Worm (Caenorhabditis elegans) whole organism, early embryonic: ENCODE measurements around the gene eppl-1.

ENCODE experiments used
- B0310.2 ChIP-seq: sonication (generic microtip); optimal IDR thresholded peaks from 2 replicates; lab custom pipeline; 2016; ENCODE audit warnings: mild to moderate bottlenecking, missing genetic modification characterization, missing compliant biosample characterization
- F13C5.2 ChIP-seq: sonication (generic microtip); optimal IDR thresholded peaks from 2 replicates; lab custom pipeline; 2017; ENCODE audit warnings: mild to moderate bottlenecking, missing genetic modification characterization, inconsistent platforms, missing compliant biosample characterization
- aly-1 ChIP-seq: sonication (generic microtip); optimal IDR thresholded peaks from 2 replicates; lab custom pipeline; 2016; ENCODE audit warnings: missing genetic modification characterization, missing compliant biosample characterization
- ama-1 ChIP-seq: fragments of 150-350 bp; optimal IDR thresholded peaks from 2 replicates; lab custom pipeline; 2014
- ceh-13 ChIP-seq: fragments of 200-800 bp; sonication (Bioruptor generic); optimal IDR thresholded peaks from 2 replicates; lab custom pipeline; 2018; ENCODE audit warnings: mild to moderate bottlenecking, missing genetic modification characterization, missing compliant biosample characterization
- ceh-36 ChIP-seq: sonication (generic microtip); optimal IDR thresholded peaks from 2 replicates; lab custom pipeline; 2016; ENCODE audit warnings: missing genetic modification characterization, inconsistent platforms, missing compliant biosample characterization
- ets-7 ChIP-seq: sonication (generic microtip); optimal IDR thresholded peaks from 2 replicates; lab custom pipeline; 2016; ENCODE audit warnings: missing genotype, missing genetic modification characterization, missing compliant biosample characterization
- flt-1 ChIP-seq: fragments of 200-800 bp; sonication (Bioruptor generic); IDR thresholded peaks from 2 replicates; pipeline ENCODE4 v1.3.6; 2022; ENCODE audit warnings: missing genetic modification characterization, missing compliant biosample characterization
- hmbx-1 ChIP-seq: sonication (generic microtip); optimal IDR thresholded peaks from 2 replicates; lab custom pipeline; 2016; ENCODE audit warnings: mild to moderate bottlenecking, missing genetic modification characterization, missing compliant biosample characterization
- hmg-4 ChIP-seq: fragments of 200-800 bp; sonication (Bioruptor generic); optimal IDR thresholded peaks from 2 replicates; lab custom pipeline; 2018; ENCODE audit warnings: mild to moderate bottlenecking, missing genetic modification characterization, missing compliant biosample characterization
- hnd-1 ChIP-seq: sonication (generic microtip); optimal IDR thresholded peaks from 2 replicates; lab custom pipeline; 2016; ENCODE audit warnings: missing genetic modification characterization, missing compliant biosample characterization
- pes-1 ChIP-seq: fragments of 200-800 bp; sonication (Bioruptor generic); IDR thresholded peaks from 2 replicates; pipeline ENCODE4 v1.3.6; 2022; ENCODE audit warnings: missing genetic modification reagents, missing genetic modification characterization, missing compliant biosample characterization
- scrt-1 ChIP-seq: fragments of 200-800 bp; sonication (Bioruptor generic); IDR thresholded peaks from 2 replicates; pipeline ENCODE4 v1.3.6; 2022; ENCODE audit warnings: missing genetic modification characterization, missing compliant biosample characterization
- sea-1 ChIP-seq: fragments of 200-800 bp; sonication (Bioruptor generic); conservative IDR thresholded peaks from 2 replicates; pipeline ENCODE4 v1.3.6; 2022; ENCODE audit warnings: missing genetic modification characterization, missing compliant biosample characterization
- tbx-11 ChIP-seq: fragments of 200-800 bp; sonication (Bioruptor generic); IDR thresholded peaks from 2 replicates; pipeline ENCODE4 v1.3.6; 2022; ENCODE audit warnings: missing genetic modification characterization, missing compliant biosample characterization
- tbx-37 ChIP-seq: fragments of 200-800 bp; sonication (Bioruptor generic); conservative IDR thresholded peaks from 2 replicates; pipeline ENCODE4 v1.3.6; 2022; ENCODE audit warnings: missing genetic modification reagents, missing genetic modification characterization, missing compliant biosample characterization
- tra-4 ChIP-seq: sonication (generic microtip); optimal IDR thresholded peaks from 2 replicates; lab custom pipeline; 2017; ENCODE audit warnings: missing genetic modification characterization, missing compliant biosample characterization

eppl-1 gene

ce11 chrIV:8481308-8481707 lies 29.7 kb upstream of the eppl-1 start, which contains the start of gene spp-8:
spp-8 (plus strand) TSS chrIV:8481664.
- TF ChIP-seq hmg-4 (GFP tag; lab: Kevin White, UChicago) = no peak
- no peak for TF ChIP-seq scrt-1 (GFP tag; lab: Robert Waterston, UW)
- no peak for TF ChIP-seq ceh-13 (GFP tag; lab: Kevin White, UChicago)
- no peak for TF ChIP-seq tbx-37 (GFP tag; lab: Robert Waterston, UW)
- no peak for TF ChIP-seq ceh-36 (tag; lab: Kevin White, UChicago)
- TF ChIP-seq ama-1 (lab: Kevin White, UChicago) = no peak
- TF ChIP-seq tra-4 (tag; lab: Kevin White, UChicago) = no peak
- TF ChIP-seq sea-1 (GFP tag; lab: Robert Waterston, UW) = no peak
- no peak for TF ChIP-seq F13C5.2 (tag; lab: Kevin White, UChicago)
- TF ChIP-seq ets-7 (tag; lab: Kevin White, UChicago) = no peak
- TF ChIP-seq pes-1 (GFP tag; lab: Robert Waterston, UW) = no peak
- no peak for TF ChIP-seq aly-1
- no peak for TF ChIP-seq hnd-1 (tag; lab: Kevin White, UChicago)
- no peak for TF ChIP-seq flt-1 (GFP tag; lab: Robert Waterston, UW)
- no peak for TF ChIP-seq hmbx-1
- TF ChIP-seq tbx-11 (GFP tag; lab: Robert Waterston, UW) = no peak
- TF ChIP-seq B0310.2 (tag; lab: Kevin White, UChicago) = no peak

ce11 chrIV:8479346-8479745 lies 27.8 kb upstream of the eppl-1 start, which contains the start of gene hlh-12:
hlh-12 (minus strand) TSS chrIV:8479446.
- no peak for TF ChIP-seq B0310.2 (tag; lab: Kevin White, UChicago)
- no peak for TF ChIP-seq scrt-1 (GFP tag; lab: Robert Waterston, UW)
- TF ChIP-seq hnd-1 (tag; lab: Kevin White, UChicago) = no peak
- TF ChIP-seq tbx-37 (GFP tag; lab: Robert Waterston, UW) = no peak
- TF ChIP-seq flt-1 (GFP tag; lab: Robert Waterston, UW) = no peak
- no peak for TF ChIP-seq tbx-11 (GFP tag; lab: Robert Waterston, UW)
- no peak for TF ChIP-seq tra-4 (tag; lab: Kevin White, UChicago)
- TF ChIP-seq hmbx-1 = no peak
- no peak for TF ChIP-seq F13C5.2 (tag; lab: Kevin White, UChicago)
- TF ChIP-seq aly-1 = no peak
- TF ChIP-seq ceh-13 (GFP tag; lab: Kevin White, UChicago) = no peak
- TF ChIP-seq pes-1 (GFP tag; lab: Robert Waterston, UW) = no peak
- TF ChIP-seq ceh-36 (tag; lab: Kevin White, UChicago) = no peak
- no peak for TF ChIP-seq ama-1 (lab: Kevin White, UChicago)
- no peak for TF ChIP-seq sea-1 (GFP tag; lab: Robert Waterston, UW)
- no peak for TF ChIP-seq hmg-4 (GFP tag; lab: Kevin White, UChicago)
- TF ChIP-seq ets-7 (tag; lab: Kevin White, UChicago) = no peak

ce11 chrIV:8478516-8478915 lies 27.0 kb upstream of the eppl-1 start:
- TF ChIP-seq tbx-37 (GFP tag; lab: Robert Waterston, UW) (no peak), flt-1 (GFP tag; lab: Robert Waterston, UW) (no peak), tra-4 (tag; lab: Kevin White, UChicago) (no peak), hmbx-1 (no peak), B0310.2 (tag; lab: Kevin White, UChicago) (no peak), ama-1 (lab: Kevin White, UChicago) (no peak), pes-1 (GFP tag; lab: Robert Waterston, UW) (no peak), sea-1 (GFP tag; lab: Robert Waterston, UW) (no peak), ceh-13 (GFP tag; lab: Kevin White, UChicago) (no peak), F13C5.2 (tag; lab: Kevin White, UChicago) (no peak)

ce11 chrIV:8476880-8477279 lies 25.3 kb upstream of the eppl-1 start, which contains the start of gene spp-10:
spp-10 (plus strand) TSS chrIV:8477180.
- TF ChIP-seq hmg-4 (GFP tag; lab: Kevin White, UChicago) (no peak), aly-1 (no peak), hmbx-1 (no peak), ets-7 (tag; lab: Kevin White, UChicago) (no peak), pes-1 (GFP tag; lab: Robert Waterston, UW) (no peak), F13C5.2 (tag; lab: Kevin White, UChicago) (no peak), ama-1 (lab: Kevin White, UChicago) (no peak), B0310.2 (tag; lab: Kevin White, UChicago) (no peak), tbx-37 (GFP tag; lab: Robert Waterston, UW) (no peak), ceh-36 (tag; lab: Kevin White, UChicago) (no peak), tbx-11 (GFP tag; lab: Robert Waterston, UW) (no peak), hnd-1 (tag; lab: Kevin White, UChicago) (no peak), flt-1 (GFP tag; lab: Robert Waterston, UW) (no peak), scrt-1 (GFP tag; lab: Robert Waterston, UW) (no peak)

- TF ChIP-seq B0310.2 (tag; lab: Kevin White, UChicago) = no peak
- TF ChIP-seq hnd-1 (tag; lab: Kevin White, UChicago) = no peak
- TF ChIP-seq hmg-4 (GFP tag; lab: Kevin White, UChicago) = no peak
- no peak for TF ChIP-seq sea-1 (GFP tag; lab: Robert Waterston, UW)
- TF ChIP-seq aly-1 = no peak
Observed at ce11 chrIV:8476166-8476565, 24.6 kb upstream of the eppl-1 start.

- TF ChIP-seq ets-7 (tag; lab: Kevin White, UChicago) = no peak
- no peak for TF ChIP-seq ceh-36 (tag; lab: Kevin White, UChicago)
- no peak for TF ChIP-seq aly-1
- no peak for TF ChIP-seq ama-1 (lab: Kevin White, UChicago)
- no peak for TF ChIP-seq B0310.2 (tag; lab: Kevin White, UChicago)
Observed at ce11 chrIV:8475030-8475679, 23.6 kb upstream of the eppl-1 start.

- no peak for TF ChIP-seq F13C5.2 (tag; lab: Kevin White, UChicago)
- TF ChIP-seq aly-1 = no peak
- no peak for TF ChIP-seq hmg-4 (GFP tag; lab: Kevin White, UChicago)
- no peak for TF ChIP-seq ama-1 (lab: Kevin White, UChicago)
- no peak for TF ChIP-seq scrt-1 (GFP tag; lab: Robert Waterston, UW)
- TF ChIP-seq ets-7 (tag; lab: Kevin White, UChicago) = no peak
- TF ChIP-seq ceh-13 (GFP tag; lab: Kevin White, UChicago) = no peak
- TF ChIP-seq B0310.2 (tag; lab: Kevin White, UChicago) = no peak
- no peak for TF ChIP-seq flt-1 (GFP tag; lab: Robert Waterston, UW)
- TF ChIP-seq hmbx-1 = no peak
- no peak for TF ChIP-seq sea-1 (GFP tag; lab: Robert Waterston, UW)
- no peak for TF ChIP-seq ceh-36 (tag; lab: Kevin White, UChicago)
- TF ChIP-seq tbx-11 (GFP tag; lab: Robert Waterston, UW) = no peak
- TF ChIP-seq tra-4 (tag; lab: Kevin White, UChicago) = no peak
- no peak for TF ChIP-seq pes-1 (GFP tag; lab: Robert Waterston, UW)
- TF ChIP-seq tbx-37 (GFP tag; lab: Robert Waterston, UW) = no peak
- TF ChIP-seq hnd-1 (tag; lab: Kevin White, UChicago) = no peak
Observed at ce11 chrIV:8473756-8474155, 22.2 kb upstream of the eppl-1 start, which contains the start of gene C28C12.11. C28C12.11 (plus strand) TSS chrIV:8474056.
